Fruit fly (Drosophila melanogaster) Kc167 (cell line): Measurements from ENCODE around the gene Acam.

Source experiments
- Myc ChIP-seq: fragments of >200 bp; optimal IDR thresholded peaks from 2 replicates; lab custom pipeline; 2017; ENCODE audit warnings: missing external identifiers
- Sin3A ChIP-seq: fragments of >200 bp; optimal IDR thresholded peaks from 2 replicates; lab custom pipeline; 2018; ENCODE audit warnings: missing external identifiers
- h ChIP-seq: fragments of >200 bp; optimal IDR thresholded peaks from 3 replicates; lab custom pipeline; 2018; ENCODE audit warnings: missing external identifiers
- insv ChIP-seq: fragments of >200 bp; optimal IDR thresholded peaks from 3 replicates; lab custom pipeline; 2018; ENCODE audit warnings: missing external identifiers
- psq ChIP-seq: fragments of >200 bp; optimal IDR thresholded peaks from 2 replicates; lab custom pipeline; 2017; ENCODE audit warnings: missing external identifiers
- ttk ChIP-seq: sonication (Bioruptor generic); optimal IDR thresholded peaks from 2 replicates; lab custom pipeline; 2017; ENCODE audit warnings: missing external identifiers

Gene Acam

DNA sequence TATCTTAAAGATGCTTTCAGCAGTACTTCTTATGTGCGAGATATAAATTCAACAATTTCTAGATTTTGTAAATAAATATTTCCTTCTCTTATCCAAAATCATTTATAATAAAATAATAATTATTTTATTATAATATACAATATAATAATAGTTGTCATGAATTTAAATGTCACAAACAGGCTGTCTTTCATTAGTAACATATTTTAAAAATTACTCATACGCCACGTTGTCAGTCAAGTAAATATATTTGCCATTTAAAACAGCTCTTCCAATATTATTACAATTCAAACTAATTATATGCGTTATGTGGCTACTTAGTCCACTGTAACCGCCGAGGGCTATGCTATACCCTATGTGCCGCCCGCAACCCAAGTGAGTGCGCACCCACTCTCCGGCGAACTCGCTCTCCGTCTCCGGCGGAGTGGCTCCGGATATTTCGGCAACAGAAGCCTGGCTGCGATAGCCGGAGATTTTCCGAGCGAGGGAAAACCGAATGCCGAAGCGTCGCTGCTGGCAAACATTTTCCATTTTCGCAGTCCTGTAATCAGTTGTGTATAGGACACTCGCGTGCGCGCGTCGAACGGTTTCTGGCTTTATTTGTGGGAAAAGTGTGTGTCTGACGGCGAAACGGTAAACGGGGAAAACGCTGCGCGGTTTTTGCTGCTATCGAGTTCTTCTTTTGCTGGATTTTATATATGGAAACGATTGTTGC is 44.0 kb downstream of the Acam start, which contains the start of gene CG5890:
Gene CG5890 (plus strand): TSS at position 561 of the 712 bp plus-strand sequence.
- TF ChIP-seq psq (lab: Kevin White, UChicago) (no peak), insv (no peak), Sin3A (no peak), ttk (no peak), h (lab: Kevin White, UChicago) (no peak), Myc (lab: Kevin White, UChicago) (no peak)
